Fruit fly (Drosophila melanogaster) whole organism, wandering third instar larva: ENCODE measurements around the gene CG5849.

Experiments
- Hnf4 ChIP-seq: fragments of 200-800 bp; sonication (Bioruptor generic); optimal IDR thresholded peaks from 2 replicates; lab custom pipeline; 2016; ENCODE audit warnings: missing biosample characterization, mild to moderate bottlenecking, missing genetic modification characterization
- Myc ChIP-seq: fragments of >200 bp; optimal IDR thresholded peaks from 2 replicates; lab custom pipeline; 2017
- N ChIP-seq: fragments of >200 bp; optimal IDR thresholded peaks from 2 replicates; lab custom pipeline; 2018; ENCODE audit warnings: missing biosample characterization, missing external identifiers, missing genetic modification characterization
- Rel ChIP-seq, 2 experiments: fragments of 200-800 bp; sonication (Bioruptor generic) in 1 of 2; optimal IDR thresholded peaks; 2 replicates in 1 of 2; 3 replicates in 1 of 2; lab custom pipeline; 2016 to 2019; ENCODE audit warnings: mild to moderate bottlenecking in 2 of 2, missing biosample characterization in 2 of 2, missing genetic modification characterization in 2 of 2, moderate library complexity in 1 of 2
- dl ChIP-seq, 2 experiments: fragments of 175-275, 200-275 bp in 1 of 2; fragments of 200-275 bp in 1 of 2; sonication (Bioruptor generic); optimal IDR thresholded peaks; lab custom pipeline; 2018; ENCODE audit warnings: mild to moderate bottlenecking in 2 of 2, missing biosample characterization in 2 of 2, missing genetic modification characterization in 2 of 2, moderate library complexity in 2 of 2; ENCODE audit not compliant: partially characterized antibody in 2 of 2, insufficient read depth in 1 of 2
- pan ChIP-seq: fragments of >200 bp; optimal IDR thresholded peaks from 2 replicates; lab custom pipeline; 2017
- psq ChIP-seq: fragments of 200-800 bp; sonication (Bioruptor generic); optimal IDR thresholded peaks from 3 replicates; lab custom pipeline; 2017; ENCODE audit warnings: missing biosample characterization, mild to moderate bottlenecking, missing genetic modification characterization, moderate library complexity
- sage ChIP-seq: fragments of 200-800 bp; sonication (Bioruptor generic); optimal IDR thresholded peaks from 2 replicates; lab custom pipeline; 2016; ENCODE audit warnings: missing biosample characterization, mild to moderate bottlenecking, missing genetic modification characterization
- tai ChIP-seq: sonication (Bioruptor generic); optimal IDR thresholded peaks from 2 replicates; lab custom pipeline; 2016; ENCODE audit warnings: missing biosample characterization, missing genetic modification characterization
- usp ChIP-seq: fragments of >200 bp; optimal IDR thresholded peaks from 2 replicates; lab custom pipeline; 2017; ENCODE audit warnings: missing biosample characterization, missing genetic modification characterization

DNA sequence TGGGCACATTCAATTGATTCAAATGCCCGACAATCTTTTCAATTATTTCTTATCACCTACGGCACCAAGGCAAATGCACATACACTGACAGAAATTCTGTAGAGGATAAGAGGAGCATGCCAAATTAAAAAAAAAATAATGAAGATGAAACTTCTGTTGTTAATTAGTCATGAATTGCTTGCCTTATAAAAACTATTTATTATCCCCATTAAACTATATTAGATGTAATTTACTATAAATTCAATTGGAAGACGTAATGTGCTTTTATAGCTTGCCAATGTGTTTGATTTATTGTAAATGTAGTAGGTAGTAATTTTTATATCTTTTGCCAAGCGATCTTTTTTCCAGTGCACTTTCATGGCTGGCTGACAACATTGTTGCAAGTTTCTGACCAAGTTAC lies 8.2 kb upstream of the CG5849 start:
- no peak for TF ChIP-seq tai
- no peak for TF ChIP-seq dl (GFP tag; optimal IDR thresholded peaks at IDR 0.05; lab: Kevin White, UChicago; ENCODE audit: insufficient read depth in 1 of 2, partially characterized antibody in 2 of 2)
- TF ChIP-seq usp (GFP tag; lab: Kevin White, UChicago), result no peak
- no peak for TF ChIP-seq Myc (lab: Kevin White, UChicago)
- no peak for TF ChIP-seq pan (lab: Kevin White, UChicago)
- TF ChIP-seq Rel (GFP tag; optimal IDR thresholded peaks at IDR 0.05; lab: Kevin White, UChicago), result no peak
- TF ChIP-seq Rel (tag; optimal IDR thresholded peaks at IDR 0.05; lab: Kevin White, UChicago), result no peak
- no peak for TF ChIP-seq Hnf4
- TF ChIP-seq sage (GFP tag; lab: Kevin White, UChicago), result no peak
- no peak for TF ChIP-seq N (GFP tag; lab: Kevin White, UChicago)
- no peak for TF ChIP-seq psq (GFP tag; lab: Kevin White, UChicago)
